Fruit fly (Drosophila melanogaster): Measurements from ENCODE around the gene Crag.

Gene Crag

dm6 chrX:8560087-8560999, 31.5 kb upstream of the Crag start, which contains the start of the genes CG12112 and Trf4-1 (continued):
- TF ChIP-seq abd-A (tag; optimal IDR thresholded peaks at IDR 0.05) (peak; percentile 66), Fer2 (tag; optimal IDR thresholded peaks at IDR 0.05) (no peak), croc (GFP tag; conservative IDR thresholded peaks at IDR 0.05) (no peak), Usf (GFP tag; optimal IDR thresholded peaks at IDR 0.05) (no peak), ap (GFP tag; IDR thresholded peaks at IDR 0.05) (no peak), lola (GFP tag; optimal IDR thresholded peaks at IDR 0.05) (peak in 1 of 3 experiments; percentile 24), CG10462 (GFP tag; optimal IDR thresholded peaks at IDR 0.05) (no peak), D19B (GFP tag; optimal IDR thresholded peaks at IDR 0.05) (no peak), CG2875 (GFP tag; optimal IDR thresholded peaks at IDR 0.05) (no peak), Ptx1 (GFP tag; IDR thresholded peaks at IDR 0.05) (no peak), crp (GFP tag; optimal IDR thresholded peaks at IDR 0.05) (peak in 1 of 2 experiments; percentile 21), Med (GFP tag) (peak; percentile 77), Ets65A (GFP tag) (peak; percentile 66), Doc2 (GFP tag; IDR thresholded peaks at IDR 0.05) (no peak), inv (GFP tag; IDR thresholded peaks at IDR 0.05; ENCODE audit: partially characterized antibody) (peak; percentile 76), ci (GFP tag; IDR thresholded peaks at IDR 0.05) (no peak), Hmr (GFP tag; optimal IDR thresholded peaks at IDR 0.05) (peak; percentile 49), HmgZ (tag; optimal IDR thresholded peaks at IDR 0.05) (peak; percentile 27), NC2α (GFP tag; optimal IDR thresholded peaks at IDR 0.05) (no peak), CTCF (GFP tag; optimal IDR thresholded peaks at IDR 0.05) (peak; percentile 46), Sry-β (GFP tag; optimal IDR thresholded peaks at IDR 0.05) (peak; percentile 89), trh (GFP tag; optimal IDR thresholded peaks at IDR 0.05) (no peak), CG1792 (GFP tag; optimal IDR thresholded peaks at IDR 0.05) (no peak), danr (GFP tag; IDR thresholded peaks at IDR 0.05) (no peak), hbn (GFP tag; IDR thresholded peaks at IDR 0.05; ENCODE audit: partially characterized antibody) (no peak; the same call in 1 of the 2 replicates), rib (GFP tag; IDR thresholded peaks at IDR 0.05) (0 out of 2 replicates have a peak, but pooled peaks have one; percentile 30), sob (GFP tag; IDR thresholded peaks at IDR 0.05) (no peak), insv (GFP tag; optimal IDR thresholded peaks at IDR 0.05) (no peak), Lpt (GFP tag; optimal IDR thresholded peaks at IDR 0.05) (no peak), CG4424 (GFP tag; optimal IDR thresholded peaks at IDR 0.05) (no peak), E2f1 (GFP tag; IDR thresholded peaks at IDR 0.05) (no peak), Adf1 (GFP tag; IDR thresholded peaks at IDR 0.05) (no peak), en (GFP tag; optimal IDR thresholded peaks at IDR 0.05) (no peak), CG14965 (GFP tag; optimal IDR thresholded peaks at IDR 0.05; ENCODE audit: borderline replicate concordance) (no peak), CG13424 (tag; optimal IDR thresholded peaks at IDR 0.05) (peak; percentile 34), wor (GFP tag; IDR thresholded peaks at IDR 0.05) (no peak), CG14014 (GFP tag; IDR thresholded peaks at IDR 0.05) (no peak), CG14441 (GFP tag; IDR thresholded peaks at IDR 0.05) (no peak), dm (GFP tag; optimal IDR thresholded peaks at IDR 0.05) (peak; percentile 81), CG15269 (tag; optimal IDR thresholded peaks at IDR 0.05) (no peak), nom (GFP tag; optimal IDR thresholded peaks at IDR 0.05) (peak; percentile 49), mam (GFP tag; optimal IDR thresholded peaks at IDR 0.05) (peak; percentile 11), PHDP (tag; optimal IDR thresholded peaks at IDR 0.05) (no peak), CG12391 (tag; optimal IDR thresholded peaks at IDR 0.05) (peak; percentile 10), MESR4 (GFP tag; optimal IDR thresholded peaks at IDR 0.05) (peak; percentile 90), Kr (GFP tag; optimal IDR thresholded peaks at IDR 0.05) (no peak), bsh (GFP tag; optimal IDR thresholded peaks at IDR 0.05) (no peak), Aef1 (GFP tag; IDR thresholded peaks at IDR 0.05) (no peak), Sry-δ (GFP tag; optimal IDR thresholded peaks at IDR 0.05) (peak; percentile 91)

Data from whole organism, embryonic.